Fruit fly (Drosophila melanogaster) whole organism: Measurements from ENCODE around the gene ND-ACP.

Experiments
- pan ChIP-seq: fragments of >200 bp; optimal IDR thresholded peaks from 2 replicates; lab custom pipeline; 2017
- psq ChIP-seq: fragments of >200 bp; optimal IDR thresholded peaks from 2 replicates; lab custom pipeline; 2017
- usp ChIP-seq: fragments of >200 bp; optimal IDR thresholded peaks from 2 replicates; lab custom pipeline; 2017; ENCODE audit warnings: missing biosample characterization, missing genetic modification characterization, mixed read lengths

DNA sequence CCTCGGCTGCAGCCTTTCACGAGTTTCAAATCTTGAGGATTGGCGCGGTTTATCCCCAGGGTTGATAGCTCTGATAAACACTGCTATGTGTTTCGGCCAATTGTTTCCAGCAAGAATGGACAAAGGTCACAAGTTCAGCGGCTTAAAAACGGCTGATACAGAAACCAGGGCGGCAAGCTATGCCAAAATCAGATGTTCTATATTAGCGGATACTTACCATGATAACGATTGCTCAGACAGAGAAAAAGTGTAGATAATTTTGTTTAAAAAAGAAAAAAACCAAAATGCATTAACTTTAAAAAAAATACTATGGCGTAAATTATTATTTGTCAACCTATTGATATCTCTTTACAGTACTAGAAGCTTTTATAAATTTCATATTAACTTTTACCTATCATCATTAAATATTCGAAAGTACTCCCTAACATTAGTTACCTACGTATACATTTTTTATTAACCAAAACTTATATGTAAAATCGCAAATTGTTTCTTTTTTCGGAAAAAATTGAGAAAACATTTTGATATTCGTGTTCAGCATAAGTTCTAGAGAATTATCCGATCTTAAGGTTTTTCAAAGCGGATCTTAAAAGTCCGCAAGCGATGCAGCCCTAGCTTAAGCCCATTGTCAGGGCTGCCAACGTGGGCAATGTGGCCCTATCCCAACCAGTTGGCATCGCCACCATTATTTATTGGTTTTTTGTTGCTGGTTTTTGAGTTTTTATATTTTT, 16.5 kb upstream of the ND-ACP start, which contains the start of the genes sturkopf and Herc4:
- no peak for TF ChIP-seq usp (GFP tag; lab: Kevin White, UChicago)
- TF ChIP-seq pan (lab: Kevin White, UChicago), result no peak
- no peak for TF ChIP-seq psq (lab: Kevin White, UChicago)
